Fruit fly (Drosophila melanogaster) Kc167 (cell line): Measurements from ENCODE around the gene CG11178.

Source experiments
- Myc ChIP-seq: fragments of >200 bp; optimal IDR thresholded peaks from 2 replicates; lab custom pipeline; 2017; ENCODE audit warnings: missing external identifiers
- Sin3A ChIP-seq: fragments of >200 bp; optimal IDR thresholded peaks from 2 replicates; lab custom pipeline; 2018; ENCODE audit warnings: missing external identifiers
- h ChIP-seq: fragments of >200 bp; optimal IDR thresholded peaks from 3 replicates; lab custom pipeline; 2018; ENCODE audit warnings: missing external identifiers
- insv ChIP-seq: fragments of >200 bp; optimal IDR thresholded peaks from 3 replicates; lab custom pipeline; 2018; ENCODE audit warnings: missing external identifiers
- psq ChIP-seq: fragments of >200 bp; optimal IDR thresholded peaks from 2 replicates; lab custom pipeline; 2017; ENCODE audit warnings: missing external identifiers
- ttk ChIP-seq: sonication (Bioruptor generic); optimal IDR thresholded peaks from 2 replicates; lab custom pipeline; 2017; ENCODE audit warnings: missing external identifiers

dm6 chrX:13640692-13641011 is 35.2 kb downstream of the CG11178 start:
- TF ChIP-seq psq (no peak), h (lab: Kevin White, UChicago) (no peak), Sin3A (no peak), insv (lab: Kevin White, UChicago) (no peak), Myc (no peak), ttk (lab: Kevin White, UChicago) (no peak)
